Worm (Caenorhabditis elegans) whole organism, L2 larva: ENCODE data around the gene smc-3.

Experiments
- ama-1 ChIP-seq: fragments of 150-350 bp; optimal IDR thresholded peaks from 2 replicates; lab custom pipeline; 2018; ENCODE audit warnings: inconsistent platforms
- elt-1 ChIP-seq: fragments of 150-350 bp; optimal IDR thresholded peaks from 2 replicates; lab custom pipeline; 2014; ENCODE audit warnings: missing biosample characterization, missing genetic modification characterization
- lin-11 ChIP-seq: fragments of 150-350 bp; sonication (generic microtip); optimal IDR thresholded peaks from 2 replicates; lab custom pipeline; 2014; ENCODE audit warnings: missing biosample characterization, missing genetic modification characterization, inconsistent platforms, mixed read lengths
- lin-39 ChIP-seq: fragments of 150-350 bp; optimal IDR thresholded peaks from 2 replicates; lab custom pipeline; 2014; ENCODE audit warnings: missing biosample characterization, missing genetic modification reagents, missing genetic modification characterization
- nhr-237 ChIP-seq: fragments of 150-350 bp; optimal IDR thresholded peaks from 2 replicates; lab custom pipeline; 2014; ENCODE audit warnings: missing biosample characterization, missing genetic modification characterization
- nhr-25 ChIP-seq: fragments of 150-350 bp; sonication (generic microtip); optimal IDR thresholded peaks from 3 replicates; lab custom pipeline; 2014; ENCODE audit warnings: missing biosample characterization, missing genetic modification characterization
- snpc-4 ChIP-seq: fragments of 150-350 bp; optimal IDR thresholded peaks from 2 replicates; lab custom pipeline; 2014; ENCODE audit warnings: missing biosample characterization, missing genetic modification characterization

ce11 chrIII:11244338-11244737 is 46.4 kb upstream of the smc-3 start:
- TF ChIP-seq nhr-237 (tag; lab: Kevin White, UChicago) (no peak), nhr-25 (tag; lab: Kevin White, UChicago) (no peak), elt-1 (tag; lab: Kevin White, UChicago) (no peak), lin-39 (no peak), ama-1 (lab: Kevin White, UChicago) (no peak), snpc-4 (no peak), lin-11 (tag; lab: Kevin White, UChicago) (no peak)
